Worm (Caenorhabditis elegans) whole organism, L3 larva: Measurements from ENCODE around the gene F10D7.3.

ENCODE experiments used
- R02D3.7 ChIP-seq: fragments of 150-350 bp; optimal IDR thresholded peaks from 2 replicates; lab custom pipeline; 2014; ENCODE audit warnings: missing biosample characterization, missing genetic modification characterization
- ZK546.5 ChIP-seq: sonication (generic microtip); optimal IDR thresholded peaks from 2 replicates; lab custom pipeline; 2017; ENCODE audit warnings: missing biosample characterization, missing genetic modification characterization
- aly-2 ChIP-seq: fragments of 150-350 bp; optimal IDR thresholded peaks from 2 replicates; lab custom pipeline; 2014; ENCODE audit warnings: missing biosample characterization, missing genetic modification characterization
- ama-1 ChIP-seq: fragments of 150-350 bp; optimal IDR thresholded peaks from 2 replicates; lab custom pipeline; 2018
- ceh-16 ChIP-seq: sonication (generic microtip); optimal IDR thresholded peaks from 2 replicates; lab custom pipeline; 2017; ENCODE audit warnings: missing biosample characterization, missing genetic modification characterization
- ceh-28 ChIP-seq: fragments of 150-350 bp; optimal IDR thresholded peaks from 2 replicates; lab custom pipeline; 2014; ENCODE audit warnings: missing biosample characterization, missing genetic modification reagents, missing genetic modification characterization
- ceh-82 ChIP-seq: fragments of 150-350 bp; optimal IDR thresholded peaks from 2 replicates; lab custom pipeline; 2014; ENCODE audit warnings: missing biosample characterization, missing genetic modification characterization
- ceh-9 ChIP-seq: sonication (generic microtip); optimal IDR thresholded peaks from 2 replicates; lab custom pipeline; 2018; ENCODE audit warnings: missing biosample characterization, missing genetic modification characterization
- daf-12 ChIP-seq: fragments of 150-350 bp; optimal IDR thresholded peaks from 2 replicates; lab custom pipeline; 2014; ENCODE audit warnings: missing biosample characterization, missing genetic modification reagents, missing genetic modification characterization
- egl-27 ChIP-seq: sonication (generic microtip); optimal IDR thresholded peaks from 4 replicates; lab custom pipeline; 2017; ENCODE audit warnings: missing biosample characterization, missing genetic modification reagents, missing genetic modification characterization
- egl-5 ChIP-seq: fragments of 150-350 bp; optimal IDR thresholded peaks from 2 replicates; lab custom pipeline; 2017; ENCODE audit warnings: missing biosample characterization, missing genetic modification reagents, missing genetic modification characterization, inconsistent platforms
- elt-1 ChIP-seq: fragments of 150-350 bp; optimal IDR thresholded peaks from 2 replicates; lab custom pipeline; 2014; ENCODE audit warnings: missing biosample characterization, missing genetic modification characterization
- elt-2 ChIP-seq: sonication (generic microtip); optimal IDR thresholded peaks from 2 replicates; lab custom pipeline; 2016; ENCODE audit warnings: missing genetic modification reagents, mild to moderate bottlenecking, missing genetic modification characterization, missing compliant biosample characterization
- elt-3 ChIP-seq, 3 experiments: fragments of 150-350 bp in 1 of 3; sonication (generic microtip) in 2 of 3; optimal IDR thresholded peaks; 2 replicates in 2 of 3; 4 replicates in 1 of 3; lab custom pipeline; 2014 to 2017; ENCODE audit warnings: missing biosample characterization in 3 of 3, missing genetic modification characterization in 3 of 3
- eor-1 ChIP-seq, 2 experiments: fragments of 150-350 bp; optimal IDR thresholded peaks; 2 replicates each; lab custom pipeline; 2014 to 2018; ENCODE audit warnings: missing biosample characterization in 2 of 2, missing genetic modification characterization in 2 of 2
- fkh-10 ChIP-seq: sonication (generic microtip); optimal IDR thresholded peaks from 2 replicates; lab custom pipeline; 2017; ENCODE audit warnings: missing biosample characterization, missing genetic modification reagents, missing genetic modification characterization
- fkh-2 ChIP-seq: fragments of 150-350 bp; optimal IDR thresholded peaks from 2 replicates; lab custom pipeline; 2014; ENCODE audit warnings: missing biosample characterization, missing genetic modification reagents, missing genetic modification characterization
- fos-1 ChIP-seq: fragments of 150-350 bp; optimal IDR thresholded peaks from 2 replicates; lab custom pipeline; 2014; ENCODE audit warnings: missing biosample characterization, missing genetic modification characterization
- hmg-11 ChIP-seq: sonication (generic microtip); optimal IDR thresholded peaks from 2 replicates; lab custom pipeline; 2016; ENCODE audit warnings: missing genetic modification characterization, missing compliant biosample characterization
- jun-1 ChIP-seq: fragments of 150-350 bp; optimal IDR thresholded peaks from 2 replicates; lab custom pipeline; 2014; ENCODE audit warnings: missing biosample characterization, missing genetic modification reagents, missing genetic modification characterization
- lin-15B ChIP-seq: fragments of 150-350 bp; optimal IDR thresholded peaks from 2 replicates; lab custom pipeline; 2014; ENCODE audit warnings: missing biosample characterization, missing genetic modification characterization
- lin-39 ChIP-seq: fragments of 150-350 bp; optimal IDR thresholded peaks from 2 replicates; lab custom pipeline; 2018; ENCODE audit warnings: missing biosample characterization, missing genetic modification reagents, missing genetic modification characterization
- lsy-12 ChIP-seq: sonication (generic microtip); optimal IDR thresholded peaks from 2 replicates; lab custom pipeline; 2016; ENCODE audit warnings: mild to moderate bottlenecking, missing genetic modification characterization, missing compliant biosample characterization
- mdl-1 ChIP-seq: fragments of 150-350 bp; optimal IDR thresholded peaks from 2 replicates; lab custom pipeline; 2014; ENCODE audit warnings: missing biosample characterization, missing genetic modification characterization
- mml-1 ChIP-seq: fragments of 150-350 bp; sonication (generic microtip); optimal IDR thresholded peaks from 3 replicates; lab custom pipeline; 2014; ENCODE audit warnings: missing biosample characterization, missing genetic modification characterization
- nfya-1 ChIP-seq: sonication (generic microtip); optimal IDR thresholded peaks from 2 replicates; lab custom pipeline; 2017; ENCODE audit warnings: missing genetic modification characterization, mild to moderate bottlenecking, missing compliant biosample characterization, antibody characterized with exemption, moderate library complexity; ENCODE audit not compliant: insufficient read depth
- nhr-11 ChIP-seq: fragments of 150-350 bp; optimal IDR thresholded peaks from 2 replicates; lab custom pipeline; 2014; ENCODE audit warnings: missing biosample characterization, missing genetic modification characterization
- nhr-12 ChIP-seq: fragments of 150-350 bp; optimal IDR thresholded peaks from 2 replicates; lab custom pipeline; 2014; ENCODE audit warnings: missing biosample characterization, missing genetic modification characterization
- nhr-23 ChIP-seq: fragments of 150-350 bp; optimal IDR thresholded peaks from 2 replicates; lab custom pipeline; 2014; ENCODE audit warnings: missing biosample characterization, missing genetic modification reagents, missing genetic modification characterization
- nhr-237 ChIP-seq: fragments of 150-350 bp; optimal IDR thresholded peaks from 2 replicates; lab custom pipeline; 2014; ENCODE audit warnings: missing biosample characterization, missing genetic modification characterization
- nhr-25 ChIP-seq: sonication (generic microtip); optimal IDR thresholded peaks from 2 replicates; lab custom pipeline; 2017; ENCODE audit warnings: missing biosample characterization, missing genetic modification characterization
- nhr-28 ChIP-seq: fragments of 150-350 bp; optimal IDR thresholded peaks from 2 replicates; lab custom pipeline; 2014; ENCODE audit warnings: missing biosample characterization, missing genetic modification characterization
- nhr-43 ChIP-seq: sonication (generic microtip); optimal IDR thresholded peaks from 2 replicates; lab custom pipeline; 2016; ENCODE audit warnings: mild to moderate bottlenecking, missing genetic modification characterization, missing compliant biosample characterization; ENCODE audit not compliant: poor library complexity, severe bottlenecking
- nhr-67 ChIP-seq: fragments of 150-350 bp; optimal IDR thresholded peaks from 2 replicates; lab custom pipeline; 2014; ENCODE audit warnings: missing biosample characterization, missing genetic modification characterization
- nhr-76 ChIP-seq: fragments of 150-350 bp; sonication (generic microtip); optimal IDR thresholded peaks from 5 replicates; lab custom pipeline; 2014; ENCODE audit warnings: missing biosample characterization, missing genetic modification characterization
- nhr-77 ChIP-seq: fragments of 150-350 bp; optimal IDR thresholded peaks from 2 replicates; lab custom pipeline; 2014; ENCODE audit warnings: missing biosample characterization, missing genetic modification characterization
- pha-4 ChIP-seq: fragments of 150-350 bp; optimal IDR thresholded peaks from 2 replicates; lab custom pipeline; 2014; ENCODE audit warnings: missing biosample characterization, missing genetic modification reagents, missing genetic modification characterization
- pqm-1 ChIP-seq: fragments of 150-350 bp; optimal IDR thresholded peaks from 2 replicates; lab custom pipeline; 2017; ENCODE audit warnings: missing biosample characterization, missing genetic modification characterization, inconsistent platforms
- sea-2 ChIP-seq: fragments of 150-350 bp; sonication (generic microtip); optimal IDR thresholded peaks from 4 replicates; lab custom pipeline; 2014; ENCODE audit warnings: missing biosample characterization, missing genetic modification reagents, missing genetic modification characterization
- skn-1 ChIP-seq: fragments of 150-350 bp; optimal IDR thresholded peaks from 2 replicates; lab custom pipeline; 2014; ENCODE audit warnings: missing biosample characterization, missing genetic modification characterization
- snpc-4 ChIP-seq: fragments of 150-350 bp; optimal IDR thresholded peaks from 2 replicates; lab custom pipeline; 2014; ENCODE audit warnings: missing biosample characterization, missing genetic modification characterization
- tbx-2 ChIP-seq: sonication (generic microtip); optimal IDR thresholded peaks from 2 replicates; lab custom pipeline; 2016; ENCODE audit warnings: mild to moderate bottlenecking, missing genetic modification characterization, missing compliant biosample characterization
- unc-39 ChIP-seq: sonication (generic microtip); optimal IDR thresholded peaks from 4 replicates; lab custom pipeline; 2017; ENCODE audit warnings: missing biosample characterization, missing genetic modification characterization
- unc-62 ChIP-seq: fragments of 150-350 bp; sonication (generic microtip); optimal IDR thresholded peaks from 4 replicates; lab custom pipeline; 2014; ENCODE audit warnings: missing biosample characterization, missing genetic modification reagents, missing genetic modification characterization
- zag-1 ChIP-seq: fragments of 150-350 bp; optimal IDR thresholded peaks from 2 replicates; lab custom pipeline; 2014; ENCODE audit warnings: missing biosample characterization, missing genetic modification characterization
- ztf-11 ChIP-seq: fragments of 150-350 bp; optimal IDR thresholded peaks from 2 replicates; lab custom pipeline; 2014; ENCODE audit warnings: missing biosample characterization, missing genetic modification characterization
- ztf-4 ChIP-seq: fragments of 150-350 bp; optimal IDR thresholded peaks from 2 replicates; lab custom pipeline; 2014; ENCODE audit warnings: missing biosample characterization, missing genetic modification characterization

The F10D7.3 gene

ce11 chrX:17420585-17421459 lies 46.4 kb upstream of the F10D7.3 start:
- TF ChIP-seq nhr-43 (peak; percentile 81), lsy-12 (peak; percentile 69), ama-1 (peak; percentile 99), jun-1 (tag; lab: Kevin White, UChicago) (peak; percentile 20), nhr-67 (tag; lab: Kevin White, UChicago) (no peak), ztf-4 (tag; lab: Kevin White, UChicago) (peak; percentile 24), nhr-25 (tag; lab: Kevin White, UChicago) (peak; percentile 74), nhr-28 (tag; lab: Kevin White, UChicago) (no peak), nfya-1 (tag; lab: Kevin White, UChicago) (peak; percentile 32)

DNA sequence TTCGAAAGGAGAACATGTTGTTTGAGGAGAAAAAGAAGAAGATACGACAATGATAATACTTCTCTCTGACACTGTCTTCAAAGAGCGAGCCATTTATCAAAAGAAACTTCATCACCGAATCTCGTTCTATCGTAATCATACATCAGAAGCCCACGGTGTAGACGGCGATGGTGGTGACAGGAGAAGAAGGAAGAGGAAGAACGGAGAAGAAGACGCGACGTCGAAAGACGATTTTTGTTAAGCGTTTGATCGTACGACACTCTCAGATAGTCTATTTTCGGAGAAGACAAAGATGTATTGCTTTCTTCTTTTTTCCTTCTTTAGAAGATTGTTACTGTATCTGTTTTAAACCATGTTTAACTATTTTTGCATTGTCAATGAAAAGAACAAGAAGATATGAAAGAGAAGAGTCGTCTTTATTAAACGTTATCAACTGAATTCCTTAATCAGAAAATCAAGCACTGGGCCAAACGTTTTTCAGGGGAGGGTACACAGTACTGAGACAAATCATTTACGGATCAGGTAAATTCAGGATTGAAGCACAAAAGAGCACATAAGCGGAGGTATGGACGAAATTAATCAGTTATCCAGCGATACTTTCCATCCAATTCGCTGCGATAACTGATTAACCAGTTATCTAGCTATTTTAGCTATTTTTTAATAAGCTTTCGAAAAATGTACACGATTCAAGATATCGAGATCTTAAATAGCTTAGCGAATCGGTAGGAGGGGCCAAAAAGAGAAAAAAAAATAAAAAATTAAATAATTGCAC lies 45.6 kb upstream of the F10D7.3 start:
- TF ChIP-seq unc-39 (tag; lab: Kevin White, UChicago) (no peak), hmg-11 (tag; lab: Kevin White, UChicago) (peak; percentile 5), pha-4 (tag; lab: Kevin White, UChicago) (no peak), fos-1 (tag; lab: Kevin White, UChicago) (peak; percentile 15), jun-1 (tag; lab: Kevin White, UChicago) (no peak), elt-2 (tag; lab: Kevin White, UChicago) (no peak), sea-2 (GFP tag; lab: Kevin White, UChicago) (no peak), elt-1 (tag; lab: Kevin White, UChicago) (no peak), lsy-12 (peak; percentile 52), eor-1 (tag; optimal IDR thresholded peaks at IDR 0.05; lab: Kevin White, UChicago) (no peak), ztf-4 (tag; lab: Kevin White, UChicago) (peak; percentile 62), nhr-28 (tag; lab: Kevin White, UChicago) (no peak), ZK546.5 (tag; lab: Kevin White, UChicago) (no peak), ceh-82 (tag; lab: Kevin White, UChicago) (no peak), ama-1 (peak; percentile 97), egl-27 (tag; lab: Kevin White, UChicago) (no peak), ceh-16 (tag; lab: Kevin White, UChicago) (no peak), lin-39 (no peak), aly-2 (tag; lab: Kevin White, UChicago) (no peak), nfya-1 (tag; lab: Kevin White, UChicago) (no peak), nhr-23 (tag; lab: Kevin White, UChicago) (peak; percentile 87), tbx-2 (tag; lab: Kevin White, UChicago) (peak; percentile 69), daf-12 (tag; lab: Kevin White, UChicago) (no peak), ceh-9 (tag; lab: Kevin White, UChicago) (no peak), nhr-67 (tag; lab: Kevin White, UChicago) (no peak), fkh-2 (tag; lab: Kevin White, UChicago) (no peak), zag-1 (no peak), egl-5 (tag; lab: Kevin White, UChicago) (no peak), nhr-12 (tag; lab: Kevin White, UChicago) (no peak), nhr-76 (tag; lab: Kevin White, UChicago) (peak; percentile 41), nhr-43 (peak; percentile 81), mdl-1 (no peak), unc-62 (GFP tag; lab: Kevin White, UChicago) (peak; percentile 45), nhr-25 (tag; lab: Kevin White, UChicago) (peak; percentile 87), skn-1 (tag; lab: Kevin White, UChicago) (no peak), R02D3.7 (tag; lab: Kevin White, UChicago) (peak; percentile 22), snpc-4 (tag; lab: Kevin White, UChicago) (no peak), ceh-28 (tag; lab: Kevin White, UChicago) (peak; percentile 48), elt-3 (tag; optimal IDR thresholded peaks at IDR 0.05; lab: Kevin White, UChicago) (peak in 2 of 3 experiments; percentile 28 to 58), lin-15B (no peak), nhr-77 (tag; lab: Kevin White, UChicago) (no peak), pqm-1 (tag; lab: Kevin White, UChicago) (no peak), nhr-237 (tag; lab: Kevin White, UChicago) (no peak), mml-1 (tag; lab: Kevin White, UChicago) (no peak), nhr-11 (tag; lab: Kevin White, UChicago) (no peak), ztf-11 (tag; lab: Kevin White, UChicago) (no peak), fkh-10 (GFP tag; lab: Kevin White, UChicago) (no peak)
